Fruit fly (Drosophila melanogaster): ENCODE measurements around the gene Not10.

- no peak for TF ChIP-seq CG6808 (GFP tag; optimal IDR thresholded peaks at IDR 0.05)
- no peak for TF ChIP-seq Eip93F (GFP tag; optimal IDR thresholded peaks at IDR 0.05)
- TF ChIP-seq OdsH (GFP tag; optimal IDR thresholded peaks at IDR 0.05) = no peak
- TF ChIP-seq Sox15 (GFP tag; optimal IDR thresholded peaks at IDR 0.05) = no peak
- TF ChIP-seq Ets96B (tag; optimal IDR thresholded peaks at IDR 0.05) = no peak
- TF ChIP-seq dac (GFP tag; optimal IDR thresholded peaks at IDR 0.05) = no peak
These were observed 32.1 kb downstream of the Not10 start, which contains the start of gene CG14395 for dm6 chr3R:12662531-12662930.

Data from whole organism, prepupa.